Worm (Caenorhabditis elegans) whole organism, early embryonic: ENCODE data around the gene EGAP5.1.

ENCODE experiments used
- B0310.2 ChIP-seq: sonication (generic microtip); optimal IDR thresholded peaks from 2 replicates; lab custom pipeline; 2016; ENCODE audit warnings: mild to moderate bottlenecking, missing genetic modification characterization, missing compliant biosample characterization
- F13C5.2 ChIP-seq: sonication (generic microtip); optimal IDR thresholded peaks from 2 replicates; lab custom pipeline; 2017; ENCODE audit warnings: mild to moderate bottlenecking, missing genetic modification characterization, inconsistent platforms, missing compliant biosample characterization
- aly-1 ChIP-seq: sonication (generic microtip); optimal IDR thresholded peaks from 2 replicates; lab custom pipeline; 2016; ENCODE audit warnings: missing genetic modification characterization, missing compliant biosample characterization
- ama-1 ChIP-seq: fragments of 150-350 bp; optimal IDR thresholded peaks from 2 replicates; lab custom pipeline; 2014
- ceh-13 ChIP-seq: fragments of 200-800 bp; sonication (Bioruptor generic); optimal IDR thresholded peaks from 2 replicates; lab custom pipeline; 2018; ENCODE audit warnings: mild to moderate bottlenecking, missing genetic modification characterization, missing compliant biosample characterization
- ceh-36 ChIP-seq: sonication (generic microtip); optimal IDR thresholded peaks from 2 replicates; lab custom pipeline; 2016; ENCODE audit warnings: missing genetic modification characterization, inconsistent platforms, missing compliant biosample characterization
- ets-7 ChIP-seq: sonication (generic microtip); optimal IDR thresholded peaks from 2 replicates; lab custom pipeline; 2016; ENCODE audit warnings: missing genotype, missing genetic modification characterization, missing compliant biosample characterization
- flt-1 ChIP-seq: fragments of 200-800 bp; sonication (Bioruptor generic); IDR thresholded peaks from 2 replicates; pipeline ENCODE4 v1.3.6; 2022; ENCODE audit warnings: missing genetic modification characterization, missing compliant biosample characterization
- hmbx-1 ChIP-seq: sonication (generic microtip); optimal IDR thresholded peaks from 2 replicates; lab custom pipeline; 2016; ENCODE audit warnings: mild to moderate bottlenecking, missing genetic modification characterization, missing compliant biosample characterization
- hmg-4 ChIP-seq: fragments of 200-800 bp; sonication (Bioruptor generic); optimal IDR thresholded peaks from 2 replicates; lab custom pipeline; 2018; ENCODE audit warnings: mild to moderate bottlenecking, missing genetic modification characterization, missing compliant biosample characterization
- hnd-1 ChIP-seq: sonication (generic microtip); optimal IDR thresholded peaks from 2 replicates; lab custom pipeline; 2016; ENCODE audit warnings: missing genetic modification characterization, missing compliant biosample characterization
- pes-1 ChIP-seq: fragments of 200-800 bp; sonication (Bioruptor generic); IDR thresholded peaks from 2 replicates; pipeline ENCODE4 v1.3.6; 2022; ENCODE audit warnings: missing genetic modification reagents, missing genetic modification characterization, missing compliant biosample characterization
- scrt-1 ChIP-seq: fragments of 200-800 bp; sonication (Bioruptor generic); IDR thresholded peaks from 2 replicates; pipeline ENCODE4 v1.3.6; 2022; ENCODE audit warnings: missing genetic modification characterization, missing compliant biosample characterization
- sea-1 ChIP-seq: fragments of 200-800 bp; sonication (Bioruptor generic); conservative IDR thresholded peaks from 2 replicates; pipeline ENCODE4 v1.3.6; 2022; ENCODE audit warnings: missing genetic modification characterization, missing compliant biosample characterization
- tbx-11 ChIP-seq: fragments of 200-800 bp; sonication (Bioruptor generic); IDR thresholded peaks from 2 replicates; pipeline ENCODE4 v1.3.6; 2022; ENCODE audit warnings: missing genetic modification characterization, missing compliant biosample characterization
- tbx-37 ChIP-seq: fragments of 200-800 bp; sonication (Bioruptor generic); conservative IDR thresholded peaks from 2 replicates; pipeline ENCODE4 v1.3.6; 2022; ENCODE audit warnings: missing genetic modification reagents, missing genetic modification characterization, missing compliant biosample characterization
- tra-4 ChIP-seq: sonication (generic microtip); optimal IDR thresholded peaks from 2 replicates; lab custom pipeline; 2017; ENCODE audit warnings: missing genetic modification characterization, missing compliant biosample characterization

EGAP5.1 gene

ce11 chrX:5162755-5163154, at the start of gene EGAP5.1:
EGAP5.1 (plus strand) TSS chrX:5163055.
- TF ChIP-seq B0310.2 = no peak
- TF ChIP-seq tbx-37 (GFP tag; lab: Robert Waterston, UW) = no peak
- TF ChIP-seq ama-1 = no peak
- no peak for TF ChIP-seq aly-1 (tag; lab: Kevin White, UChicago)
- TF ChIP-seq tbx-11 (GFP tag; lab: Robert Waterston, UW) = no peak
- TF ChIP-seq hnd-1 (tag; lab: Kevin White, UChicago) = no peak
- TF ChIP-seq pes-1 (GFP tag; lab: Robert Waterston, UW) = no peak
- TF ChIP-seq flt-1 (GFP tag; lab: Robert Waterston, UW) = no peak
- TF ChIP-seq ets-7 (tag; lab: Kevin White, UChicago) = no peak
- no peak for TF ChIP-seq sea-1
- TF ChIP-seq scrt-1 (GFP tag; lab: Robert Waterston, UW) = no peak
- no peak for TF ChIP-seq hmg-4
- no peak for TF ChIP-seq F13C5.2 (tag; lab: Kevin White, UChicago)
- TF ChIP-seq hmbx-1 (tag; lab: Kevin White, UChicago) = no peak
- no peak for TF ChIP-seq tra-4 (tag; lab: Kevin White, UChicago)
- no peak for TF ChIP-seq ceh-36 (tag; lab: Kevin White, UChicago)
- TF ChIP-seq ceh-13 (GFP tag; lab: Kevin White, UChicago) = no peak

- TF ChIP-seq hmbx-1 (tag; lab: Kevin White, UChicago) (no peak), tra-4 (tag; lab: Kevin White, UChicago) (no peak), F13C5.2 (tag; lab: Kevin White, UChicago) (no peak), hnd-1 (tag; lab: Kevin White, UChicago) (no peak), ceh-13 (GFP tag; lab: Kevin White, UChicago) (no peak), tbx-11 (GFP tag; lab: Robert Waterston, UW) (no peak), ceh-36 (tag; lab: Kevin White, UChicago) (no peak), hmg-4 (no peak), pes-1 (GFP tag; lab: Robert Waterston, UW) (no peak), aly-1 (tag; lab: Kevin White, UChicago) (no peak), tbx-37 (GFP tag; lab: Robert Waterston, UW) (no peak), sea-1 (no peak), ama-1 (no peak), scrt-1 (GFP tag; lab: Robert Waterston, UW) (no peak), ets-7 (tag; lab: Kevin White, UChicago) (no peak), B0310.2 (no peak), flt-1 (GFP tag; lab: Robert Waterston, UW) (no peak)
Observed at ce11 chrX:5115511-5115910, 47.3 kb upstream of the EGAP5.1 start.

- TF ChIP-seq hmg-4 (no peak), tbx-11 (GFP tag; lab: Robert Waterston, UW) (no peak), hnd-1 (tag; lab: Kevin White, UChicago) (no peak), B0310.2 (no peak), hmbx-1 (tag; lab: Kevin White, UChicago) (no peak), sea-1 (no peak), F13C5.2 (tag; lab: Kevin White, UChicago) (no peak), aly-1 (tag; lab: Kevin White, UChicago) (no peak), pes-1 (GFP tag; lab: Robert Waterston, UW) (no peak)
Observed at ce11 chrX:5116180-5116579, 46.7 kb upstream of the EGAP5.1 start.

- TF ChIP-seq scrt-1 (GFP tag; lab: Robert Waterston, UW) (no peak), tra-4 (tag; lab: Kevin White, UChicago) (no peak), sea-1 (no peak), ceh-13 (GFP tag; lab: Kevin White, UChicago) (no peak), hnd-1 (tag; lab: Kevin White, UChicago) (no peak), tbx-37 (GFP tag; lab: Robert Waterston, UW) (no peak), ama-1 (no peak), pes-1 (GFP tag; lab: Robert Waterston, UW) (no peak), F13C5.2 (tag; lab: Kevin White, UChicago) (no peak), B0310.2 (no peak), flt-1 (GFP tag; lab: Robert Waterston, UW) (no peak), ets-7 (tag; lab: Kevin White, UChicago) (no peak), aly-1 (tag; lab: Kevin White, UChicago) (no peak), hmbx-1 (tag; lab: Kevin White, UChicago) (no peak), ceh-36 (tag; lab: Kevin White, UChicago) (no peak), hmg-4 (no peak)
Observed at ce11 chrX:5116816-5117459, 45.9 kb upstream of the EGAP5.1 start, which contains the start of gene apl-1. apl-1 (minus strand) TSS chrX:5116866.

ce11 chrX:5117571-5117970, 45.3 kb upstream of the EGAP5.1 start:
- TF ChIP-seq tbx-11 (GFP tag; lab: Robert Waterston, UW) (no peak), hnd-1 (tag; lab: Kevin White, UChicago) (no peak), aly-1 (tag; lab: Kevin White, UChicago) (no peak), ets-7 (tag; lab: Kevin White, UChicago) (no peak), hmbx-1 (tag; lab: Kevin White, UChicago) (no peak), flt-1 (GFP tag; lab: Robert Waterston, UW) (no peak), sea-1 (no peak), B0310.2 (no peak), pes-1 (GFP tag; lab: Robert Waterston, UW) (no peak), ceh-13 (GFP tag; lab: Kevin White, UChicago) (no peak), tra-4 (tag; lab: Kevin White, UChicago) (no peak), scrt-1 (GFP tag; lab: Robert Waterston, UW) (no peak), hmg-4 (no peak)

ce11 chrX:5119246-5119645, 43.6 kb upstream of the EGAP5.1 start:
- TF ChIP-seq B0310.2 (no peak), hmg-4 (no peak), hnd-1 (tag; lab: Kevin White, UChicago) (no peak), sea-1 (no peak), scrt-1 (GFP tag; lab: Robert Waterston, UW) (no peak), aly-1 (tag; lab: Kevin White, UChicago) (no peak), ceh-36 (tag; lab: Kevin White, UChicago) (no peak), tra-4 (tag; lab: Kevin White, UChicago) (no peak), hmbx-1 (tag; lab: Kevin White, UChicago) (no peak), ama-1 (no peak), tbx-11 (GFP tag; lab: Robert Waterston, UW) (no peak)
